Fruit fly (Drosophila melanogaster): ENCODE measurements around the gene jar.

DNA sequence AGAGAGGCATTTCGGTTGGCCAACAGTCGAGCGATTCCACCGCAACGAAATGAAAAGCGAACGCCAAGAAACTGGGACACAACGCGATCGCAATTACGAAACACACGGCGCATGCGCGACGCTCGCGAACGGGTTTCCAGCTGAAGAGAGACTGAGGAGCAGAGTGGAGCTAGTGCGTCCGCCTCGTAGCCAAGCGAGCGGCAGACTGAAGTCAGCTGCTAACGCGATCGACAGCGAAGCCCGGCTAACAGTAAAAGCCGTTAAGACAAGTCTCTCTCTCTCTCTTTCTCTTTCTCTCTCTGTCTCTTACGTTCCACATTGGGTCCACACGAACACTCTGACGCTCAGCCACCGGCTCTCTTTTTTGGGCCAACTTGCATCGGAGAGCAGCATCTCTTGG is 52.5 kb downstream of the jar start, which contains the start of gene CG17786:
- no peak for TF ChIP-seq Clk (GFP tag; optimal IDR thresholded peaks at IDR 0.05)
- no peak for TF ChIP-seq cic (GFP tag; optimal IDR thresholded peaks at IDR 0.05)
- TF ChIP-seq CG11617 (GFP tag; optimal IDR thresholded peaks at IDR 0.05), result no peak
- TF ChIP-seq Hr96 (GFP tag; optimal IDR thresholded peaks at IDR 0.05), result no peak
- no peak for TF ChIP-seq toe (GFP tag; optimal IDR thresholded peaks at IDR 0.05)
- TF ChIP-seq CG12768 (GFP tag; optimal IDR thresholded peaks at IDR 0.05), result no peak
- TF ChIP-seq tj (GFP tag; optimal IDR thresholded peaks at IDR 0.05), result no peak
- no peak for TF ChIP-seq CG7045 (GFP tag; optimal IDR thresholded peaks at IDR 0.05)

All from whole organism, adult.